Fruit fly (Drosophila melanogaster): Measurements from ENCODE around the gene Pka-R1.

Gene Pka-R1

dm6 chr3L:20883969-20884368, 68.1 kb downstream of the Pka-R1 start (continued):
- TF ChIP-seq Rfx (GFP tag; IDR thresholded peaks at IDR 0.05) (no peak), CG32772 (GFP tag; IDR thresholded peaks at IDR 0.05) (no peak), ci (GFP tag; IDR thresholded peaks at IDR 0.05) (no peak), CG10147 (GFP tag; optimal IDR thresholded peaks at IDR 0.05) (no peak), ttk (GFP tag; IDR thresholded peaks at IDR 0.05) (no peak), CG12219 (GFP tag; optimal IDR thresholded peaks at IDR 0.05) (no peak), CG14050 (GFP tag; IDR thresholded peaks at IDR 0.05) (no peak), lilli (GFP tag; optimal IDR thresholded peaks at IDR 0.05) (no peak), CG11456 (GFP tag; IDR thresholded peaks at IDR 0.05) (0 out of 3 replicates have a peak, but pooled peaks have one; percentile 38), CG13894 (tag; optimal IDR thresholded peaks at IDR 0.05) (no peak), CG4282 (GFP tag; optimal IDR thresholded peaks at IDR 0.05) (no peak), ash1 (GFP tag; optimal IDR thresholded peaks at IDR 0.05) (no peak), Optix (GFP tag; IDR thresholded peaks at IDR 0.05) (no peak), tgo (GFP tag; IDR thresholded peaks at IDR 0.05) (0 out of 3 replicates have a peak, but pooled peaks have one; percentile 25), CG11696 (GFP tag; IDR thresholded peaks at IDR 0.05) (no peak), CG8944 (GFP tag; optimal IDR thresholded peaks at IDR 0.05) (no peak), pan (optimal IDR thresholded peaks at IDR 0.05) (no peak), pan (GFP tag; optimal IDR thresholded peaks at IDR 0.05 in 1 of 2, IDR thresholded peaks at IDR 0.05 in 1 of 2) (peak in 1 of 2 experiments; percentile 27), CG7556 (GFP tag; optimal IDR thresholded peaks at IDR 0.05) (no peak), Aef1 (GFP tag; IDR thresholded peaks at IDR 0.05) (0 out of 3 replicates have a peak, but pooled peaks have one; percentile 28), Hr51 (GFP tag; optimal IDR thresholded peaks at IDR 0.05) (peak in 1 of 2 experiments; percentile 5), CG16815 (GFP tag; optimal IDR thresholded peaks at IDR 0.05) (no peak), Meics (GFP tag; optimal IDR thresholded peaks at IDR 0.05) (peak; percentile 7), mam (GFP tag; optimal IDR thresholded peaks at IDR 0.05) (no peak), CG6813 (GFP tag; optimal IDR thresholded peaks at IDR 0.05) (no peak), stwl (tag; optimal IDR thresholded peaks at IDR 0.05) (no peak), CG13287 (GFP tag; IDR thresholded peaks at IDR 0.05; ENCODE audit: partially characterized antibody) (no peak), CG14441 (GFP tag; IDR thresholded peaks at IDR 0.05) (no peak), Dp (GFP tag; optimal IDR thresholded peaks at IDR 0.05) (no peak), cwo (GFP tag; optimal IDR thresholded peaks at IDR 0.05) (peak; percentile 25), CG11504 (tag; optimal IDR thresholded peaks at IDR 0.05) (peak; percentile 29), gem (tag; optimal IDR thresholded peaks at IDR 0.05) (peak; percentile 23), row (GFP tag; IDR thresholded peaks at IDR 0.05) (peak; percentile 28; the same call in 2 of the 3 replicates), Bgb (GFP tag; IDR thresholded peaks at IDR 0.05; ENCODE audit: partially characterized antibody) (no peak), CG15514 (GFP tag; optimal IDR thresholded peaks at IDR 0.05) (peak; percentile 10), CG4404 (GFP tag; IDR thresholded peaks at IDR 0.05) (no peak), zf30C (GFP tag; optimal IDR thresholded peaks at IDR 0.05) (no peak), CG11560 (tag; IDR thresholded peaks at IDR 0.05) (no peak), Dbx (GFP tag; IDR thresholded peaks at IDR 0.05) (0 out of 3 replicates have a peak, but pooled peaks have one; percentile 38), luna (GFP tag; optimal IDR thresholded peaks at IDR 0.05) (no peak), CG14014 (GFP tag; IDR thresholded peaks at IDR 0.05) (0 out of 2 replicates have a peak, but pooled peaks have one; percentile 40), CG12155 (GFP tag; optimal IDR thresholded peaks at IDR 0.05) (no peak), tio (GFP tag; optimal IDR thresholded peaks at IDR 0.05) (no peak), Fer1 (GFP tag; optimal IDR thresholded peaks at IDR 0.05) (peak; percentile 39), dmrt99B (tag; optimal IDR thresholded peaks at IDR 0.05) (no peak), CG7271 (tag; optimal IDR thresholded peaks at IDR 0.05) (no peak), CG12744 (GFP tag; optimal IDR thresholded peaks at IDR 0.05) (no peak), her (GFP tag; optimal IDR thresholded peaks at IDR 0.05) (no peak), CG12769 (tag; optimal IDR thresholded peaks at IDR 0.05) (no peak), Sox100B (GFP tag; optimal IDR thresholded peaks at IDR 0.05) (no peak), lab (GFP tag; optimal IDR thresholded peaks at IDR 0.05) (peak; percentile 51)
